Fruit fly (Drosophila melanogaster) whole organism, embryonic: ENCODE results near the gene mRRF1.

Source experiments
- Bdp1 ChIP-seq: fragments of 200-800 bp; sonication (Bioruptor generic); optimal IDR thresholded peaks from 3 replicates; lab custom pipeline; 2016; ENCODE audit warnings: missing biosample characterization, missing genetic modification characterization
- Bgb ChIP-seq: fragments of 200-800 bp; sonication (Bioruptor generic); IDR thresholded peaks from 2 replicates; pipeline ENCODE4 v1.3.6; 2022; ENCODE audit warnings: missing biosample characterization, missing genetic modification characterization; ENCODE audit not compliant: partially characterized antibody
- CG10147 ChIP-seq: fragments of 200-800 bp; sonication (Bioruptor generic); optimal IDR thresholded peaks from 2 replicates; lab custom pipeline; 2019; ENCODE audit warnings: missing biosample characterization, mild to moderate bottlenecking, missing genetic modification characterization, moderate library complexity
- CG10654 ChIP-seq: fragments of 200-800 bp; sonication (Bioruptor generic); optimal IDR thresholded peaks from 2 replicates; lab custom pipeline; 2016; ENCODE audit warnings: missing biosample characterization, missing genetic modification characterization
- CG12391 ChIP-seq: fragments of 200-800 bp; sonication (Bioruptor generic); optimal IDR thresholded peaks from 3 replicates; lab custom pipeline; 2018; ENCODE audit warnings: missing biosample characterization, mild to moderate bottlenecking, missing genetic modification characterization, moderate library complexity
- CG13123 ChIP-seq: fragments of 200-800 bp; sonication (Bioruptor generic); optimal IDR thresholded peaks from 2 replicates; lab custom pipeline; 2016; ENCODE audit warnings: missing biosample characterization, missing genetic modification characterization
- CG13296 ChIP-seq: fragments of 200-800 bp; sonication (Bioruptor generic); optimal IDR thresholded peaks from 3 replicates; lab custom pipeline; 2018; ENCODE audit warnings: missing biosample characterization, mild to moderate bottlenecking, missing genetic modification characterization
- CG14441 ChIP-seq: fragments of 200-800 bp; sonication (Bioruptor generic); IDR thresholded peaks from 2 replicates; pipeline ENCODE4 v1.3.6; 2022; ENCODE audit warnings: missing biosample characterization, missing genetic modification characterization
- CG16813 ChIP-seq: fragments of 200-800 bp; sonication (Bioruptor generic); IDR thresholded peaks from 3 replicates; pipeline ENCODE4 v1.3.6; 2022; ENCODE audit warnings: missing biosample characterization, missing genetic modification characterization; ENCODE audit not compliant: partially characterized antibody
- CG16815 ChIP-seq: fragments of 200-800 bp; sonication (Bioruptor generic); optimal IDR thresholded peaks from 3 replicates; lab custom pipeline; 2017; ENCODE audit warnings: missing biosample characterization, mild to moderate bottlenecking, missing genetic modification characterization
- CG17912 ChIP-seq: fragments of 200-800 bp; sonication (Bioruptor generic); optimal IDR thresholded peaks from 2 replicates; lab custom pipeline; 2018; ENCODE audit warnings: missing biosample characterization, mild to moderate bottlenecking, missing genetic modification characterization
- CG18619 ChIP-seq: fragments of 200-800 bp; sonication (Bioruptor generic); optimal IDR thresholded peaks from 3 replicates; lab custom pipeline; 2017; ENCODE audit warnings: missing biosample characterization, mild to moderate bottlenecking, missing genetic modification characterization
- CG31388 ChIP-seq: fragments of 200-800 bp; sonication (Bioruptor generic); optimal IDR thresholded peaks from 2 replicates; lab custom pipeline; 2016; ENCODE audit warnings: missing biosample characterization, missing genetic modification characterization
- CG31441 ChIP-seq: fragments of 200-800 bp; sonication (Bioruptor generic); IDR thresholded peaks from 2 replicates; pipeline ENCODE4 v1.3.6; 2022; ENCODE audit warnings: missing biosample characterization, missing genetic modification characterization
- CG32532 ChIP-seq: fragments of 200-800 bp; sonication (Bioruptor generic); IDR thresholded peaks from 2 replicates; pipeline ENCODE4 v1.3.6; 2022; ENCODE audit warnings: missing biosample characterization, missing genetic modification characterization
- CG34422 ChIP-seq: fragments of 200-800 bp; sonication (Bioruptor generic); IDR thresholded peaks from 3 replicates; pipeline ENCODE4 v1.3.6; 2022; ENCODE audit warnings: missing biosample characterization, missing genetic modification characterization
- CG4707 ChIP-seq: fragments of 200-800 bp; sonication (Bioruptor generic); optimal IDR thresholded peaks from 2 replicates; lab custom pipeline; 2018; ENCODE audit warnings: missing biosample characterization, mild to moderate bottlenecking, missing genetic modification characterization, moderate library complexity
- CG4730 ChIP-seq: fragments of 200-800 bp; sonication (Bioruptor generic); IDR thresholded peaks from 2 replicates; pipeline ENCODE4 v1.3.6; 2022; ENCODE audit warnings: missing biosample characterization, missing genetic modification characterization
- CG4820 ChIP-seq: fragments of 200-800 bp; sonication (Bioruptor generic); optimal IDR thresholded peaks from 3 replicates; lab custom pipeline; 2016; ENCODE audit warnings: missing biosample characterization, missing genetic modification characterization
- CG6654 ChIP-seq: fragments of 200-800 bp; sonication (Bioruptor generic); optimal IDR thresholded peaks from 2 replicates; lab custom pipeline; 2017; ENCODE audit warnings: missing biosample characterization, mild to moderate bottlenecking, missing genetic modification characterization
- CG7745 ChIP-seq: fragments of 200-800 bp; sonication (Bioruptor generic); optimal IDR thresholded peaks from 2 replicates; lab custom pipeline; 2018; ENCODE audit warnings: missing biosample characterization, mild to moderate bottlenecking, missing genetic modification characterization, moderate library complexity
- CkIIα-i1 ChIP-seq: fragments of 200-800 bp; sonication (Bioruptor generic); IDR thresholded peaks from 2 replicates; pipeline ENCODE4 v1.3.6; 2022; ENCODE audit warnings: missing biosample characterization, missing genetic modification characterization
- Drgx ChIP-seq: fragments of 200-800 bp; sonication (Bioruptor generic); IDR thresholded peaks from 2 replicates; pipeline ENCODE4 v1.3.6; 2022; ENCODE audit warnings: missing biosample characterization, missing genetic modification characterization
- GATAe ChIP-seq: fragments of 200-800 bp; sonication (Bioruptor generic); conservative IDR thresholded peaks from 2 replicates; pipeline ENCODE4 v1.3.6; 2022; ENCODE audit warnings: missing biosample characterization, missing genetic modification characterization
- Gsc ChIP-seq: fragments of 200-800 bp; sonication (Bioruptor generic); IDR thresholded peaks from 2 replicates; pipeline ENCODE4 v1.3.6; 2022; ENCODE audit warnings: missing biosample characterization, missing genetic modification characterization
- Kr ChIP-seq: fragments of 200-800 bp; sonication (Bioruptor generic); optimal IDR thresholded peaks from 2 replicates; lab custom pipeline; 2017; ENCODE audit warnings: missing biosample characterization, mild to moderate bottlenecking, missing genetic modification characterization
- Max ChIP-seq: fragments of 200-800 bp; sonication (Bioruptor generic); optimal IDR thresholded peaks from 2 replicates; lab custom pipeline; 2016; ENCODE audit warnings: missing biosample characterization, mild to moderate bottlenecking, missing genetic modification characterization
- Mes4 ChIP-seq: fragments of 200-800 bp; sonication (Bioruptor generic); optimal IDR thresholded peaks from 2 replicates; lab custom pipeline; 2016; ENCODE audit warnings: missing biosample characterization, missing genetic modification characterization
- NFAT ChIP-seq: fragments of 200-800 bp; sonication (Bioruptor generic); IDR thresholded peaks from 2 replicates; pipeline ENCODE4 v1.3.6; 2022; ENCODE audit warnings: missing biosample characterization, missing genetic modification characterization
- YL-1 ChIP-seq: fragments of 200-800 bp; sonication (Bioruptor generic); optimal IDR thresholded peaks from 3 replicates; lab custom pipeline; 2017; ENCODE audit warnings: missing biosample characterization, mild to moderate bottlenecking, missing genetic modification characterization
- al ChIP-seq: fragments of 200-800 bp; sonication (Bioruptor generic); IDR thresholded peaks from 2 replicates; pipeline ENCODE4 v1.3.6; 2022; ENCODE audit warnings: missing biosample characterization, missing genetic modification characterization
- ash1 ChIP-seq: fragments of 200-800 bp; sonication (Bioruptor generic); optimal IDR thresholded peaks from 2 replicates; lab custom pipeline; 2018; ENCODE audit warnings: missing biosample characterization, mild to moderate bottlenecking, missing genetic modification characterization
- bcd ChIP-seq: fragments of 200-800 bp; sonication (Bioruptor generic); optimal IDR thresholded peaks from 2 replicates; lab custom pipeline; 2017; ENCODE audit warnings: missing biosample characterization, mild to moderate bottlenecking, missing genetic modification characterization
- crol ChIP-seq: fragments of 200-800 bp; sonication (Bioruptor generic); IDR thresholded peaks from 2 replicates; pipeline ENCODE4 v1.3.6; 2022; ENCODE audit warnings: missing biosample characterization, missing genetic modification characterization
- cwo ChIP-seq: fragments of 200-800 bp; sonication (Bioruptor generic); optimal IDR thresholded peaks from 3 replicates; lab custom pipeline; 2017; ENCODE audit warnings: missing biosample characterization, missing genetic modification characterization, mild to moderate bottlenecking, moderate library complexity, missing genetic modification reagents
- dpn ChIP-seq, 2 experiments: fragments of 200-800 bp; sonication (Bioruptor generic); optimal IDR thresholded peaks; 3 replicates each; lab custom pipeline; 2016; ENCODE audit warnings: missing biosample characterization in 2 of 2, missing genetic modification characterization in 2 of 2
- esg ChIP-seq: fragments of 200-800 bp; sonication (Bioruptor generic); conservative IDR thresholded peaks from 2 replicates; pipeline ENCODE4 v1.3.6; 2022; ENCODE audit warnings: missing biosample characterization, missing genetic modification characterization
- eyg ChIP-seq: fragments of 200-800 bp; sonication (Bioruptor generic); optimal IDR thresholded peaks from 3 replicates; lab custom pipeline; 2016; ENCODE audit warnings: missing biosample characterization, missing genetic modification characterization
- fru ChIP-seq: fragments of >200 bp; optimal IDR thresholded peaks from 2 replicates; lab custom pipeline; 2017
- gt ChIP-seq: fragments of 200-800 bp; sonication (Bioruptor generic); IDR thresholded peaks from 2 replicates; pipeline ENCODE4 v1.3.6; 2022; ENCODE audit warnings: missing biosample characterization, missing genetic modification characterization
- h ChIP-seq: fragments of >200 bp; optimal IDR thresholded peaks from 2 replicates; lab custom pipeline; 2017
- hth ChIP-seq: fragments of >200 bp; optimal IDR thresholded peaks from 2 replicates; lab custom pipeline; 2017; ENCODE audit warnings: inconsistent platforms
- nerfin-1 ChIP-seq: fragments of 200-800 bp; sonication (Bioruptor generic); optimal IDR thresholded peaks from 3 replicates; lab custom pipeline; 2019; ENCODE audit warnings: missing biosample characterization, mild to moderate bottlenecking, missing genetic modification characterization, moderate library complexity
- p53 ChIP-seq: fragments of 200-800 bp; sonication (Bioruptor generic); optimal IDR thresholded peaks from 2 replicates; lab custom pipeline; 2016; ENCODE audit warnings: missing biosample characterization, missing genetic modification characterization
- pita ChIP-seq: fragments of 200-800 bp; sonication (Bioruptor generic); optimal IDR thresholded peaks from 2 replicates; lab custom pipeline; 2017; ENCODE audit warnings: missing biosample characterization, mild to moderate bottlenecking, missing genetic modification characterization
- pros ChIP-seq: fragments of 200-800 bp; sonication (Bioruptor generic); optimal IDR thresholded peaks from 3 replicates; lab custom pipeline; 2019; ENCODE audit warnings: missing biosample characterization, mild to moderate bottlenecking, missing genetic modification characterization, moderate library complexity
- row ChIP-seq: fragments of 200-800 bp; sonication (Bioruptor generic); IDR thresholded peaks from 3 replicates; pipeline ENCODE4 v1.3.6; 2022; ENCODE audit warnings: missing biosample characterization, missing genetic modification characterization
- sc ChIP-seq, 3 experiments: fragments of >200 bp in 2 of 3; fragments of 200-800 bp in 1 of 3; sonication (Bioruptor generic) in 1 of 3; optimal IDR thresholded peaks; 2 replicates in 2 of 3; 3 replicates in 1 of 3; lab custom pipeline; 2017; ENCODE audit warnings: mild to moderate bottlenecking in 1 of 3, missing biosample characterization in 1 of 3, missing genetic modification characterization in 1 of 3, missing genetic modification reagents in 1 of 3
- ssp ChIP-seq: fragments of 200-800 bp; sonication (Bioruptor generic); IDR thresholded peaks from 2 replicates; pipeline ENCODE4 v1.3.6; 2022; ENCODE audit warnings: missing biosample characterization, missing genetic modification characterization
- tll ChIP-seq, 2 experiments: fragments of 200-800 bp in 1 of 2; fragments of >200 bp in 1 of 2; sonication (Bioruptor generic) in 1 of 2; optimal IDR thresholded peaks; 2 replicates each; lab custom pipeline; 2017 to 2019; ENCODE audit warnings: missing biosample characterization in 2 of 2, missing genetic modification characterization in 2 of 2, mild to moderate bottlenecking in 1 of 2, moderate library complexity in 1 of 2
- vnd ChIP-seq: fragments of 200-800 bp; sonication (Bioruptor generic); IDR thresholded peaks from 3 replicates; pipeline ENCODE4 v1.3.6; 2022; ENCODE audit warnings: missing biosample characterization, missing genetic modification characterization; ENCODE audit not compliant: partially characterized antibody

Gene mRRF1

DNA sequence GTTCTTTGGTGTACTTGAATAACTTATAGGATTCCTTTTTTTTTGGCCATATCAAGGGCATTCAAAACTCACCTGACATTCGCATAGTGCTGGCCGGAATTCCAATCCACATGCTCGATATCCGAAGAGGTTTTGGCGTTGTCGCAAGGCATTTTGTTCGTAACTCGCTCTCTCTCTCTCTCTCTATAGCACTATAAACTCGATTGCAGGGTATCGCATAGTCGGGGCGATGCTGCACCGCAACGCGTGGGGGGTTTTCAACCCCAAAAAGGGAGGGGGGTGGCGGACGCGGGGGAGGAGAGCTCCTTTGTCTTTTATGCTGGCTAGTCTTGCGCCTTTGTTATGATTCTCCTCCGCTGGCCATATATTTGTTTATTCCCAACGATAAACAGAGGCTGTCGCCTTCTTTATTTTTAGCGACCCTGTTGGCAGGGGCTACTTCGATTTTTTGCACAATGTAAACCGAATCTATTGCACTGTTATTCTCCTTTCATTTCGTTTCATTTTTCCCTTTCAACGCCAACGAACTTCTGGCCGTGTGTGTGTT, 34.4 kb downstream of the mRRF1 start (continued):
- TF ChIP-seq CG10147 (GFP tag; lab: Kevin White, UChicago) (no peak), CG31441 (no peak), CG13296 (GFP tag; lab: Kevin White, UChicago) (no peak), Drgx (GFP tag; lab: Robert Waterston, UW) (peak; percentile 42; the same call in 1 of the 2 replicates), CG6654 (GFP tag; lab: Kevin White, UChicago) (no peak), CG4820 (GFP tag; lab: Kevin White, UChicago) (peak; percentile 12), sc (optimal IDR thresholded peaks at IDR 0.05; lab: Kevin White, UChicago) (no peak), sc (GFP tag; optimal IDR thresholded peaks at IDR 0.05; lab: Kevin White, UChicago) (no peak), CG32532 (GFP tag; lab: Robert Waterston, UW) (peak; percentile 37), cwo (GFP tag; lab: Kevin White, UChicago) (no peak), Kr (no peak), CG4730 (no peak), CG16813 (GFP tag; lab: Robert Waterston, UW) (no peak), CG17912 (no peak), Bdp1 (no peak), row (peak; percentile 59), GATAe (GFP tag; lab: Robert Waterston, UW) (no peak), dpn (GFP tag; optimal IDR thresholded peaks at IDR 0.05; lab: Kevin White, UChicago) (no peak), ssp (GFP tag; lab: Robert Waterston, UW) (no peak), CG7745 (tag; lab: Kevin White, UChicago) (no peak), esg (GFP tag; lab: Robert Waterston, UW) (no peak), p53 (GFP tag; lab: Kevin White, UChicago) (no peak), CG14441 (GFP tag; lab: Robert Waterston, UW) (0 out of 2 replicates have a peak, but pooled peaks have one; percentile 8), Gsc (GFP tag; lab: Robert Waterston, UW) (no peak), nerfin-1 (tag; lab: Kevin White, UChicago) (no peak), CG4707 (GFP tag; lab: Kevin White, UChicago) (no peak), hth (lab: Kevin White, UChicago) (no peak), CG34422 (GFP tag; lab: Robert Waterston, UW) (0 out of 3 replicates have a peak, but pooled peaks have one; percentile 15), CG10654 (peak; percentile 1), pita (GFP tag; lab: Kevin White, UChicago) (no peak), crol (GFP tag; lab: Robert Waterston, UW) (peak; percentile 69), eyg (GFP tag; lab: Kevin White, UChicago) (no peak), CG31388 (GFP tag; lab: Kevin White, UChicago) (no peak), fru (no peak), Bgb (no peak), pros (GFP tag; lab: Kevin White, UChicago) (no peak), NFAT (GFP tag; lab: Robert Waterston, UW) (no peak), gt (GFP tag; lab: Robert Waterston, UW) (no peak), tll (GFP tag; optimal IDR thresholded peaks at IDR 0.05; lab: Kevin White, UChicago) (no peak), bcd (GFP tag; lab: Kevin White, UChicago) (peak; percentile 15), Max (no peak), vnd (GFP tag; lab: Robert Waterston, UW) (no peak), CG18619 (GFP tag; lab: Kevin White, UChicago) (no peak), CG16815 (GFP tag; lab: Kevin White, UChicago) (no peak), al (GFP tag; lab: Robert Waterston, UW) (no peak), CkIIα-i1 (GFP tag; lab: Robert Waterston, UW) (no peak), h (lab: Kevin White, UChicago) (no peak), CG12391 (tag; lab: Kevin White, UChicago) (no peak), YL-1 (GFP tag; lab: Kevin White, UChicago) (no peak), ash1 (no peak), Mes4 (GFP tag; lab: Kevin White, UChicago) (no peak), CG13123 (GFP tag; lab: Kevin White, UChicago) (no peak)
